Fruit fly (Drosophila melanogaster): ENCODE measurements around the gene wake.

dm6 chr3R:22673528-22673959, 33.9 kb downstream of the wake start:
- no peak for TF ChIP-seq h (optimal IDR thresholded peaks at IDR 0.05)
- no peak for TF ChIP-seq Sin3A (optimal IDR thresholded peaks at IDR 0.05)
- no peak for TF ChIP-seq psq (optimal IDR thresholded peaks at IDR 0.05)
- no peak for TF ChIP-seq ttk (optimal IDR thresholded peaks at IDR 0.05)
- no peak for TF ChIP-seq insv (optimal IDR thresholded peaks at IDR 0.05)
- TF ChIP-seq Myc (optimal IDR thresholded peaks at IDR 0.05) = no peak

Data from Kc167 (cell line).